Worm (Caenorhabditis elegans) whole organism, early embryonic: Measurements from ENCODE around the gene nex-3.

Experiments
- aly-1 ChIP-seq: sonication (generic microtip); optimal IDR thresholded peaks from 2 replicates; lab custom pipeline; 2016; ENCODE audit warnings: missing genetic modification characterization, missing compliant biosample characterization
- ama-1 ChIP-seq: fragments of 150-350 bp; optimal IDR thresholded peaks from 2 replicates; lab custom pipeline; 2014
- tra-4 ChIP-seq: sonication (generic microtip); optimal IDR thresholded peaks from 2 replicates; lab custom pipeline; 2017; ENCODE audit warnings: missing genetic modification characterization, missing compliant biosample characterization

ce11 chrIII:4394496-4394895 is 47.4 kb upstream of the nex-3 start, which contains the start of gene R07E5.4:
- TF ChIP-seq aly-1 (tag; lab: Kevin White, UChicago), result no peak
- no peak for TF ChIP-seq tra-4 (tag; lab: Kevin White, UChicago)
- no peak for TF ChIP-seq ama-1 (lab: Kevin White, UChicago)
